Fruit fly (Drosophila melanogaster): Measurements from ENCODE around the gene CG42258.

dm6 chrX:12498101-12498500 lies 34.8 kb downstream of the CG42258 start:
- no peak for TF ChIP-seq fru (GFP tag; optimal IDR thresholded peaks at IDR 0.05)
- TF ChIP-seq h (GFP tag; optimal IDR thresholded peaks at IDR 0.05), result no peak
- TF ChIP-seq dmrt93B (GFP tag; optimal IDR thresholded peaks at IDR 0.05), result no peak
- no peak for TF ChIP-seq pan (optimal IDR thresholded peaks at IDR 0.05)
- TF ChIP-seq brk (GFP tag; optimal IDR thresholded peaks at IDR 0.05), result no peak
- no peak for TF ChIP-seq Myc (optimal IDR thresholded peaks at IDR 0.05)
- TF ChIP-seq usp (GFP tag; optimal IDR thresholded peaks at IDR 0.05), result no peak
- TF ChIP-seq OdsH (GFP tag; optimal IDR thresholded peaks at IDR 0.05), result no peak

Measured in whole organism, wandering third instar larva.